Worm (Caenorhabditis elegans) whole organism, L4/young adult: ENCODE results near the gene dars-2.
A peak's percentile ranks its signal among the peaks of the same experiment; 100 is the strongest.

Source experiments
- W03F9.2 ChIP-seq: fragments of 150-350 bp; optimal IDR thresholded peaks from 2 replicates; lab custom pipeline; 2014; ENCODE audit warnings: missing biosample characterization, missing genetic modification characterization
- dao-5 ChIP-seq: sonication (generic microtip); optimal IDR thresholded peaks from 2 replicates; lab custom pipeline; 2016; ENCODE audit warnings: missing genotype, missing genetic modification characterization, moderate library complexity, missing compliant biosample characterization
- him-1 ChIP-seq: sonication (generic microtip); optimal IDR thresholded peaks from 2 replicates; lab custom pipeline; 2016; ENCODE audit warnings: missing genotype, missing genetic modification reagents, missing genetic modification characterization, missing compliant biosample characterization

Gene dars-2

ce11 chrV:12033841-12034240, 14.7 kb upstream of the dars-2 start:
- TF ChIP-seq him-1 (tag; lab: Kevin White, UChicago) (no peak), W03F9.2 (no peak)

- TF ChIP-seq W03F9.2 (no peak), him-1 (tag; lab: Kevin White, UChicago) (no peak), dao-5 (tag; lab: Kevin White, UChicago) (no peak)
These were observed 12.4 kb upstream of the dars-2 start for ce11 chrV:12036129-12036528.

- no peak for TF ChIP-seq him-1 (tag; lab: Kevin White, UChicago)
- no peak for TF ChIP-seq W03F9.2
- no peak for TF ChIP-seq dao-5 (tag; lab: Kevin White, UChicago)
These were observed 10.7 kb upstream of the dars-2 start for ce11 chrV:12037889-12038288.

- TF ChIP-seq him-1 (tag; lab: Kevin White, UChicago): no peak
- TF ChIP-seq W03F9.2: no peak
- no peak for TF ChIP-seq dao-5 (tag; lab: Kevin White, UChicago)
These were observed 10.2 kb upstream of the dars-2 start for ce11 chrV:12038317-12038716.

ce11 chrV:12038783-12039182, 9.8 kb upstream of the dars-2 start:
- TF ChIP-seq him-1 (tag; lab: Kevin White, UChicago): peak; percentile 60
- no peak for TF ChIP-seq dao-5 (tag; lab: Kevin White, UChicago)

ce11 chrV:12039755-12040154, 8.8 kb upstream of the dars-2 start:
- TF ChIP-seq dao-5 (tag; lab: Kevin White, UChicago) (no peak), W03F9.2 (no peak), him-1 (tag; lab: Kevin White, UChicago) (no peak)

- TF ChIP-seq W03F9.2 (no peak), dao-5 (tag; lab: Kevin White, UChicago) (no peak), him-1 (tag; lab: Kevin White, UChicago) (no peak)
These were observed 7.5 kb upstream of the dars-2 start, which contains the start of the genes kup-1 and F10C2.4 for ce11 chrV:12040823-12041606. TSS of gene kup-1 (minus strand) at chrV:12040873. TSS of gene F10C2.4 (plus strand) at chrV:12041556.

- TF ChIP-seq W03F9.2 (no peak), dao-5 (tag; lab: Kevin White, UChicago) (no peak), him-1 (tag; lab: Kevin White, UChicago) (no peak)
These were observed 3.4 kb upstream of the dars-2 start, which contains the start of gene F10C2.5 for ce11 chrV:12045132-12045531. TSS of gene F10C2.5 (plus strand) at chrV:12045432.

- TF ChIP-seq him-1 (tag; lab: Kevin White, UChicago) (no peak), dao-5 (tag; lab: Kevin White, UChicago) (no peak), W03F9.2 (no peak)
These were observed 810 bp upstream of the dars-2 start for ce11 chrV:12047735-12048134.

ce11 chrV:12053598-12053997, 5.1 kb downstream of the dars-2 start, which contains the start of gene F10C2.7:
TSS of gene F10C2.7 (plus strand) at chrV:12053898.
- TF ChIP-seq dao-5 (tag; lab: Kevin White, UChicago) (no peak), him-1 (tag; lab: Kevin White, UChicago) (no peak), W03F9.2 (no peak)

ce11 chrV:12059719-12060118, 11.2 kb downstream of the dars-2 start, which contains the start of gene R07B7.2:
TSS of gene R07B7.2 (minus strand) at chrV:12059753.
- TF ChIP-seq W03F9.2 (no peak), him-1 (tag; lab: Kevin White, UChicago) (no peak), dao-5 (tag; lab: Kevin White, UChicago) (no peak)

- TF ChIP-seq him-1 (tag; lab: Kevin White, UChicago): no peak
- TF ChIP-seq dao-5 (tag; lab: Kevin White, UChicago): no peak
These were observed 14.5 kb downstream of the dars-2 start, which contains the start of gene clh-6 for ce11 chrV:12063036-12063435. TSS of gene clh-6 (minus strand) at chrV:12063368.

ce11 chrV:12065369-12065768, 16.8 kb downstream of the dars-2 start, which contains the start of gene pqn-53:
TSS of gene pqn-53 (minus strand) at chrV:12065391.
- no peak for TF ChIP-seq dao-5 (tag; lab: Kevin White, UChicago)
- no peak for TF ChIP-seq W03F9.2
- TF ChIP-seq him-1 (tag; lab: Kevin White, UChicago): no peak

- TF ChIP-seq dao-5 (tag; lab: Kevin White, UChicago) (no peak), W03F9.2 (peak; percentile 39)
These were observed 17.3 kb downstream of the dars-2 start for ce11 chrV:12065859-12066258.

ce11 chrV:12068437-12068836, 19.9 kb downstream of the dars-2 start, which contains the start of gene kmo-2:
TSS of gene kmo-2 (minus strand) at chrV:12068537.
- TF ChIP-seq W03F9.2 (no peak), dao-5 (tag; lab: Kevin White, UChicago) (no peak), him-1 (tag; lab: Kevin White, UChicago) (no peak)
